Worm (Caenorhabditis elegans) whole organism, young adult: ENCODE measurements around the gene F11C7.2.

ENCODE experiments used
- F33H1.4 ChIP-seq: fragments of 200-800 bp; sonication (Bioruptor generic); IDR thresholded peaks from 2 replicates; pipeline ENCODE4 v1.3.6; 2022; ENCODE audit warnings: missing genetic modification reagents, missing genetic modification characterization, missing compliant biosample characterization
- cebp-1 ChIP-seq, 2 experiments: fragments of 200-800 bp in 1 of 2; sonication (Bioruptor generic) in 1 of 2; sonication (generic microtip) in 1 of 2; IDR thresholded peaks in 1 of 2; optimal IDR thresholded peaks in 1 of 2; 2 replicates each; pipeline versions ENCODE4 v1.3.6 to Lab custom; 2017 to 2022; ENCODE audit warnings: missing compliant biosample characterization in 2 of 2, missing genetic modification characterization in 2 of 2, mild to moderate bottlenecking in 1 of 2, missing genetic modification reagents in 1 of 2, moderate library complexity in 1 of 2
- ceh-100 ChIP-seq: fragments of 200-800 bp; sonication (Bioruptor generic); IDR thresholded peaks from 2 replicates; pipeline ENCODE4 v1.3.6; 2022; ENCODE audit warnings: missing genetic modification reagents, missing genetic modification characterization, missing compliant biosample characterization
- fkh-3 ChIP-seq: sonication (generic microtip); optimal IDR thresholded peaks from 2 replicates; lab custom pipeline; 2016; ENCODE audit warnings: mild to moderate bottlenecking, missing genetic modification characterization, missing compliant biosample characterization
- lin-40 ChIP-seq: sonication (generic microtip); optimal IDR thresholded peaks from 2 replicates; lab custom pipeline; 2016; ENCODE audit warnings: missing genetic modification characterization, mild to moderate bottlenecking, missing compliant biosample characterization, missing genotype, missing genetic modification reagents
- mcd-1 ChIP-seq: fragments of 200-800 bp; sonication (Bioruptor generic); IDR thresholded peaks from 2 replicates; pipeline ENCODE4 v1.3.6; 2022; ENCODE audit warnings: missing genetic modification reagents, missing genetic modification characterization, missing compliant biosample characterization
- repo-1 ChIP-seq: sonication (generic microtip); optimal IDR thresholded peaks from 2 replicates; lab custom pipeline; 2017; ENCODE audit warnings: mild to moderate bottlenecking, missing genetic modification characterization, missing compliant biosample characterization
- snpc-3.4 ChIP-seq: sonication (generic microtip); optimal IDR thresholded peaks from 2 replicates; lab custom pipeline; 2017; ENCODE audit warnings: missing genetic modification characterization, mild to moderate bottlenecking, missing compliant biosample characterization, antibody characterized with exemption, moderate library complexity, missing genotype, missing genetic modification reagents
- tbp1 ChIP-seq: fragments of 200-800 bp; sonication (Bioruptor generic); optimal IDR thresholded peaks from 2 replicates; lab custom pipeline; 2018; ENCODE audit warnings: mild to moderate bottlenecking, missing genetic modification characterization, missing compliant biosample characterization

DNA sequence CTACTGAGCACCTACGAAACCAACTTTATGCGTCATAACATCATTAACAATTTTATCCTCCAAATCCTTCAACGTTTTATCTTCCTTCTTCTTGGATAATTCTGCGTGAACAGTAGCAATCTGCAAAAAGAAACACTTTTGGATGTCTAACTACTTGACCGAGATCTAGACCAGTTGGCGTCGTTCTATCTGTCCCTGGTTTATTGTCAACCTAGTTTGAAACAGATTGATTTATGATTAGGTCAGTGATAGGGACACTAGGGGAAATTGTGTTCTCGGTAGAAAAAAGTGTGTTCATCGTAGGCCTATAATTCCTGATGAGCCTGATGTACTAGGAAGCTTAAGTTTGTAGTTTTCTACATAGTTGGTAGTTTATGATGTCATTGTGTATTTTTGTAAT is 22.7 kb upstream of the F11C7.2 start:
- TF ChIP-seq F33H1.4 (GFP tag; lab: Robert Waterston, UW) (no peak), cebp-1 (GFP tag; IDR thresholded peaks at IDR 0.05; lab: Robert Waterston, UW) (no peak), cebp-1 (tag; optimal IDR thresholded peaks at IDR 0.05; lab: Kevin White, UChicago) (no peak), repo-1 (tag; lab: Kevin White, UChicago) (no peak), mcd-1 (GFP tag; lab: Robert Waterston, UW) (no peak), fkh-3 (tag; lab: Kevin White, UChicago) (no peak), snpc-3.4 (tag; lab: Kevin White, UChicago) (no peak), ceh-100 (GFP tag; lab: Robert Waterston, UW) (no peak), tbp1 (GFP tag; lab: Kevin White, UChicago) (no peak), lin-40 (tag; lab: Kevin White, UChicago) (no peak)
